Fruit fly (Drosophila melanogaster): Measurements from ENCODE around the gene CG31869.
A peak's percentile ranks its signal among the peaks of the same experiment; 100 is the strongest.

CG31869 gene

DNA sequence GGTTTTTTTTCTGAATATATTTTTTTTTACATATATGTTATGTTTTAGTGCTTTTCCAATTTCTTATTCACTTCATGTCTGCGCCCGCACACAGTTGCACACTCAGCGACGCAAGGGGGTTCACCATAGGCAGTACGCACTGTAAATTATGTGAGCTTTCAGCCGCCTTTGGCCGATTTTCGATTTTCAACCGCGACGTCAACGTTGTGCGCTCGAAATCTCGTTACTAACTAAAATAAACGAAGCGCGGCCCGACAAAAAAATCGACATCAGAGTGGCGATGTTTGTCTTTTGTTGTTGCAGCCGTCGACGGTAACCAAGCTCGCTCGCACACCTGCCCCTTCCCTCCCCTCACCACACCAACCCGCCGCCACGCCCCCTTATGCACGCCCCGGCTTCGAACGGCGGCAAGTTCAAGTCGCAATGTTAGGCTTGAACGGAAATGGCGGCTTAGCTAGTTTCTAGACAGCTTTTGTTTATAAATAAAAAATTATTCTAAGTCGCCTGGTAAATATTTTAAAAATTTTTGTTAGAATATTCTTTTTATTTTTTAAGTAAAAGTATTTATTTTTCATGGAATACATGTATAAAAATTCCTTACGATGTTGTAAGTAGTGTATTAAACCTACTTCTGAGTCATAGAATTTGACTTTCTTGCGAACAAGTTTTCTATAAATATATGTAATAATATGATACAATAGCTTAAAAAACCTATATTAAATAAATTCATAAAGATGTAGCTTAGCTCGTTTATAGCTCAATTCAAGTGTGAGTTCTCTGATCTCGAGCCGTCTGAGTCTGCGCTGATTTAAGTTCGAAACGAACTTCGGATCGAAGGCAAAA is at the start of gene CG31869:
Gene CG31869, minus strand, starts transcription at position 233 of the 843 bp plus-strand sequence.
- TF ChIP-seq noc (tag; optimal IDR thresholded peaks at IDR 0.05) = no peak

DNA sequence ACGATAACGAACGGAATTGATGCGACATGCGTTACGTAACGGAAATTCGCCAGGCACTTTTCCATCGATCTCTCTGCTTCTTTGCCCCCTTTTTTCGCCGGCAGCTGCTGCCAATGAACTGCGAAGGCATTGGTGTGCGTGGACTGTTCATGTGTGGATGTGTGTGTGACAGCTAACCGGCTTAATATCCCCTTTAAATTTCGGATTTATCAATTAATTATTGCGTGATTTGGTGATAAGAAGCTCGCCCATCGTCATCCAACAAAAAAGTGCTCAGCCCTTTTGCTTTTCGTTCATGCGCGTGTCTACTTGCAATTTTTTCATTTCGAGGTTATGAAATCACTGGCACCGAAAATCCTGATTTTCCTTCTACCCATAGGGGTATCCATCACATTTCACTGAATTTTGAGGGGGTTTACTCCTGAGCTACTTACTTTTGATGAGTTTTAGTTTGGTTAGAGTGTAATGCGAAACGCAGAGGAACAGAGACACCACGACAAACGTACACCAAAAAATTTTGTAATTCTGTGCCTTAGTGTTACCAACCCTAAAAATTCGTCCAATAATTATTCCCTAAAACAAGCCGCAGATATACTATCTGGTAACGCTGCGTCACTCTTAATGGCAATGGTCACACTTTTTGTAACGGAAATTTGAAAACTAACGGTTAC is 49.5 kb upstream of the CG31869 start, which contains the start of gene porin:
Gene porin, minus strand, starts transcription at position 529 of the 671 bp plus-strand sequence.
- peak; percentile 25 for TF ChIP-seq noc (tag; optimal IDR thresholded peaks at IDR 0.05)

DNA sequence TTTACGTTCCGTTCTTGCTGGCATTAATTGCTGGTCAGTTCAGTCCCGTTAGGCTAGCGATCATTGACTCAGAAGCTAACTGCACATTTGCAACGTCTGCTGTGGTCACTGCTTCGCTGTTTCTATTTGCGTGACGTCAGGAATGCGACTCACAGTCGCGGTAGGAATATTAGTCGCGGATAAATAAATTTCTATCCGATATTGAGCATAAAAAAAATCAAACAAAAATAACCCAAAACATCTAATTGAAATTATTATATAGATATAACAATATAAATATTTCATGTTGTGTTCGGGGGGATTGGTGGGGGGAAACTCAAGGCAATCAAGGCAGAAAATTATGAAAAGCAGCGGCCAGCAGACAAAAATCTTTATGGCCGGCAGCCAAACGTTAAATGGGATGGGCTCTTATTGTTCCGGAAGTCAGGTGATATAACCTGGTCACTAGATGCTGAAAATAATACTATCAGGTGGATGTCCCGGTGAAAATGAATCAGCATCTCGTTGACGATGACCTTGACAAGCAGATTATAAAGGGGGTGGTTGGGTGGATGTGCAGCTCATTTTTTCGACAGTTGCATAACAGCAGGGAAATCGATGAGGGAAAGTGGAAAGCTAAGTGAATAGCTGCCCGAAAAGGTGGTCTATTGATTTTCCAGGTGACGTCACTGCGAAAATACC is 48.7 kb upstream of the CG31869 start, which contains the start of gene SmydA-3:
Gene SmydA-3, plus strand, starts transcription at position 631 of the 681 bp plus-strand sequence.
- TF ChIP-seq noc (tag; optimal IDR thresholded peaks at IDR 0.05) = no peak

DNA sequence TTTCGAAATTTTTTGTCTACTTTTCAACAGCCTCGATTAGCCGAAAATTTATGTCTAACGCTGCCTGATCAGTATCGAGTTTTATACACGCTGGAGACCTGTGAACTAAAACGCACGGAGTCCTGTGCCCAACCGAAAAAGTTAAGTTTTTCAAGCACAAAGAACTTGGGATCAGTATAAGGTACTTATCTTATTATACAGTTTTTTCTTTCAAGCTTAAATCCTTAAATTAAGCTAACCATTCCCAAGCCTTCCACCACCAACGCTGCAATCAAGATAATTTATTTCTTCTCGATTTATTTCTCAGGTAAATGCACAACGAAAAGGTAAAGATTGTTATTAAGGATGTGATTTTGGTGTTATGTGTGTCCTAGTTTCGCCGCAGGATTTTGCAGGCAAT is 46.0 kb upstream of the CG31869 start, which contains the start of gene Porin2:
Gene Porin2, minus strand, starts transcription at position 101 of the 400 bp plus-strand sequence.
- TF ChIP-seq noc (tag; optimal IDR thresholded peaks at IDR 0.05) = no peak

DNA sequence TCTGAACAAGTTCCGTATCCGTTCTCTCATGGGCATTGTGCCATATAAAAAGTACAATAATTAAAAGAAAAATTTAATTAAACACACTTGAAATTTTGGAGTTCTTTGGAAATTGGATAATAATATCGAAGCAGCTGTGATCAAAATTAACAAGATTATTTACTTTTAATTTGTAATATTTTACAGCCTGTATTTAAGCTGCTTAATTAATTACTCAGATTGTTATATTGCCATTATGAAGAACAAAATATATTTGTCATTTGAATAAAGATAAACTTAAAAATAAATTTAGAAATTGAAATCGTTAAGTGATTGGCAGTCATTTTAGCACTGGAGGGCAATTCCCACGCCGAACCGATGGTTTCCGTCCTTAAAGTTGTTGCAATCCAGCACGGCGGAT is 44.7 kb upstream of the CG31869 start, which contains the start of the genes CG17139 and CG17140:
Gene CG17139, minus strand, starts transcription at position 101 of the 400 bp plus-strand sequence.
Gene CG17140, minus strand, starts transcription at position 101 of the 400 bp plus-strand sequence.
- no peak for TF ChIP-seq noc (tag; optimal IDR thresholded peaks at IDR 0.05)

DNA sequence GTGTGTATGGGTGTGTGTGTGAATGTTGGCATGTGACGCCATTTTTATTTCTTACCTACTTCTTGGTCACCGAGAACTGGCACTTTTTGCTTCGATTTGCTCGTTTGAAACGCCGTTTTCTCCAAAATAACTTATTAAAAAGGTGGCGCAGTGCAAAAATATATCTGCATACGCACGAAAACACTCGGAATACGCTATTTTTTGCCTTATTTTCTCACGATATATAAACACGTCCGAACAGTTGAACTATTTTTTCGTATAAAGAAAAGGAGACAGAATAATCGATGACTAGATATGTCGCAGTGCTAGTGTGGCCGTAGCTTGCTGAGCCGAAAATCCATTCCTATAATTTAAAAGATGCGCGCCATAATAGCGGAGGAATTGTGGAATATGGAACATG is 41.4 kb upstream of the CG31869 start, which contains the start of gene CG6700:
Gene CG6700, minus strand, starts transcription at position 272 of the 400 bp plus-strand sequence.
- no peak for TF ChIP-seq noc (tag; optimal IDR thresholded peaks at IDR 0.05)

DNA sequence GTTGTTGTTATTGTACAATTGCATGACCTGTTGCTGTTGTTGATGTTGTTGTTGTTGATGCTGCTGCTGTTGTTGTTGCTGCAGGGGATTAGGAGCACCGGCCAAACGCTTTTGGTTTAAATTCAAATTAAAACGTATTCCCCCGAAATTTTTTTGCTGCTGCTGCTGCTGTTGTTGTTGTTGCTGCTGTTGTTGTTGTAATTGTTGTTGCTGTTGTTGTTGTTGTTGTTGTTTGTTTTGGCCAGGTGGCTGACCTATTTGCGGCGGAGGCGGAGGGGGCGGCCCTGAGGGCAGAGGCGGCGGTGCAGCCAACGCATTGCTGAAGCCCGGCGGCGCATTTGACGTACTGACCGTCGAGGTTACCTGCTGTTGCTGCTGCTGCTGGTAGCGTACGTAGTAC is 40.7 kb upstream of the CG31869 start:
- no peak for TF ChIP-seq noc (tag; optimal IDR thresholded peaks at IDR 0.05)

DNA sequence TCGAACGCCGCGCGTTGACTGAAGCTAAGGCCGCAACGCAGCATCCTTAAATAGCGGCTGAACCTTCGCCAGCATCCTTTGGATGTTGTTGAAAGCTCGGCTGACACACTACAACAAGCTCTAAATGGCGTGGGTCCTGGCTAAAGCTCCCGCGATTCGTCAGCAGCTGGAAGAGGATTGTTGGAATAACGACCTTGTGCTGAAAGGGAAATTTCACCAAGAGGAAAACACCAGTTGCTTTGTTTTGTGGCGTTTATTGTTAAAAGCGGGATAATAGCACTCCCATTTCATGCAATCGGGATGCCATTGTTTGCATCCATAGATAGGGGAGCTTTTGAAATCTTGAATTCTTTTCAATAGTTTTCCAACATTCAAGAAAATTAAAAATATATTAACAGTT is 36.6 kb upstream of the CG31869 start, which contains the start of gene Nos:
Gene Nos, minus strand, starts transcription at position 21 of the 400 bp plus-strand sequence.
- TF ChIP-seq noc (tag; optimal IDR thresholded peaks at IDR 0.05) = no peak

DNA sequence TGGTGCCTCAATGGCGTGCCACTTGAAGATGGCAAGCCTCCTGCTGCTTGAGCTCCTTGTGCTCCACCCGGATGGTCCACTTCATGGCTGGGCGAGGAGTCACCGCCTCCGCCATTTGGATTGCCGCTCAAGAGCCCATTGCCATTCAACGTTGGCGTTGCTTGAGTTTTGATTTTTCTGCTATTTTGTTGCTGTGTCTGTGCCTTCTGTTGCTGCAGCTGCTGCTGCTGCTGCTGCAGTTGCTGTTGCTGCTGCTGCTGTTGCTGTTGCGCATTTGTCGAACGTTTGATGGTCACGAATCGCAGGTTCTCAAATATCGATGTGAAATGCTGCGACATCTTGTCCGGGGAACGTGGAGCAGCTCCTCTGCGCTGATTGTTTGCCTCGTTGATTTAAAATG is 30.7 kb upstream of the CG31869 start:
- no peak for TF ChIP-seq noc (tag; optimal IDR thresholded peaks at IDR 0.05)

DNA sequence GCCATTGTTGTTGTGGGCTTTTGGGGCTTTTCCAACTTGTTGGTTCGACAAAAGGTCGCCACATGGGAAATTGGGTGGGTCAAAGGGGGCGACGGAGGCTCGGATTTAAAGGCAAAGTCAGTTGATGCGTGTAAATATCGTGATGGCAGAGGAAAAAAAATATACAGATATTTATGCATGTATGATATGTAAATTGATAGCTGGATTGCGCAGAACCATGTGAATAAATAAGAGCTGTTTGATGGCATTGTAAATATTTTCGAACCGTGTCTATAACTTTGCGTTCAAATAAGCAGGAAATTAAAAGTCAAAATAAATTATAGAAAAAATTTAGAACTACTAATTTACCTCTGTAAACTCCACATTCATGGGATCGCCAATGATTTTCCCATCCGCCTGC is 21.7 kb upstream of the CG31869 start:
- no peak for TF ChIP-seq noc (tag; optimal IDR thresholded peaks at IDR 0.05)

DNA sequence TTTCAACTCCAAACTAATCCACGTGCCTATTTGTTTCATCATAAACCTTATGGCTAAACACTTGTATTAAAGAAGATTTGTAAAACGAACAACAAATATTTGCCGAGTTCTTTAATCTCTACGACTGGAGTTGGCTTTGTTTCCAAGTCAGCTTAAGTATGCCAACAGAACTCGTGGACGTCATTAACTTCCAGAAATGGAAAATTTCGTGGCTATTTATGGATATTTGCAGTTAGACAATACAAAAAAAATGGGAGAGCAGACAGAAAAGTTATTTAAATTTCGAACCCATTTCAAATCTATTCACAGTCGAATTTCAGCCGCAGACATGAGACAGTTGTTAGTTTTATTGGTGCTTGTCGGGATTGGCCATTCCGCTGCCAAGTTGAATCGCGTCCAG is 19.5 kb upstream of the CG31869 start, which contains the start of gene CG17134:
Gene CG17134, plus strand, starts transcription at position 301 of the 400 bp plus-strand sequence.
- no peak for TF ChIP-seq noc (tag; optimal IDR thresholded peaks at IDR 0.05)

DNA sequence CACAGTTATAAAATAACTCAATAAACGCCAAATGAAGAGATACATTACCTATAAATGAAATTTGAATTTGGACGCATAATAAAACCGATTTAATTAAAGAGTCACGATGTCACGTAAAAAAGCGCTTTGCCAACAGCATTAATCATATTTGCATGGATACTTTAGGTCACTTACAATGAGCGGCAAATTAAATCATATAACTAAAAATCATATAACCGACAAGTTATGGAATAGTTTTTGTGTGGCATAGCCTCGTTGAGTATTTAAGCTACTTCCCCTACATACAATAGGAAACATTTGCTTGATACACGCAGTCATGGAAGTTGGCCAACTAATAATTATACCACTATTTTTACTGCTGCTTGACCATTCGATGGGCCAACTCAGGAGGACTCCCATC is 17.9 kb upstream of the CG31869 start, which contains the start of gene CG6508:
Gene CG6508, plus strand, starts transcription at position 301 of the 400 bp plus-strand sequence.
- TF ChIP-seq noc (tag; optimal IDR thresholded peaks at IDR 0.05) = no peak

DNA sequence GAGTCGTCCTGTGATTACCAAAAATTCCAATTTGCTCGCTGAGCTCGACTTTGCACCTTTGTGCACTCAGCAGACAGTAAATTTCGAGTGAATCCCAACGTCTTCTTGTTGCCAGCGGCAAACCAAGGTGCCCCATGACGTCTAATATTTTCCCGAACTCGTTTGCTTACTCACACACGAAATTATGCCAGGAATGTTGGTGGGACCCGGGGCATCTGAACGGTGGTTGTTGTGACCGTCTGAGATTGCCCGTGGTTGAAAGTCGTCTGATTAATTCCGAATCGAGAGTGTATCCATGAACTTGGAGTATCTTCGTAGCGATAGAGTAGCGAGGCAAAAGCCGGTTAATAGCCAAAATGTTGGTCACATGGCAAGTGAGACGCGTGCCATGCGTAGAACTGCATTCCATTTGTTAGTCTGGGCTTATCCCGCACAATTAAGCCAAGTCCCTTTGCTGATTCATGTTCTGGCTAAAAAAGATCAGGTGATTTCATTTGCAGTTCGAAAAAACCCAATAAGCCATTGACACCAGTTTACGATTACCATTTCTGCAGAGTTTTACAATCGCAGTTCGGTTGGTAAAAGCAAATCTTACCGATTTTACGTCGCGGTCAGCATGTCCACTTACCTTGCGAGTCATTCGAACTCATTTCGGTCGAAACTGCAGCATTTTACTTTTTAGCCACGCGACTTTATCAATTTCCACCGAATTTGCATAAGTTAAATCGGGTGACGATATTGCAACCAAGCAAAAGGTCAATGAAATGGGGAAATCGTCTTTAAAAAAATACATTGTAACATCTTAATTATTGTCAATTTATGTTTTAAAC is 1.3 kb upstream of the CG31869 start:
- no peak for TF ChIP-seq noc (tag; optimal IDR thresholded peaks at IDR 0.05)

DNA sequence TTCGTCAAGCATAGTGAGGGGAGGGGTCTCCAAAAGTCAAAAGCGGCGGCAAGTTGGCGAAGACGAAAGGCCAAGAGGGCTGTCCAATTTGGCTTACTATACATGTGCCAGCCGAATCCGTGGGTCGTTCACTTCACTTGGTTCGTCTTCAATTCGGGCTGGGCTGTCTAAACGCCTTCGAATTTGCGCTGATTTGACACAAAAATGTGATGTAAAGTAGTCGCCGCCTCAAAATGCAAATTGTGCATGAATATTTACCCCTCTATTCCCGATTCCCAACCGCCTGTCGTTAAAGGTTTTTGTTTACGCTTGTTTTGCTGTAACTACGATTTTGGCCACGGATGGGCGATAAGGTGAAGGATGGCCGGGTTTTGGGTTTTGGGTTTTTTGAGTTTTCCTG is 5.2 kb downstream of the CG31869 start:
- TF ChIP-seq noc (tag; optimal IDR thresholded peaks at IDR 0.05) = no peak

DNA sequence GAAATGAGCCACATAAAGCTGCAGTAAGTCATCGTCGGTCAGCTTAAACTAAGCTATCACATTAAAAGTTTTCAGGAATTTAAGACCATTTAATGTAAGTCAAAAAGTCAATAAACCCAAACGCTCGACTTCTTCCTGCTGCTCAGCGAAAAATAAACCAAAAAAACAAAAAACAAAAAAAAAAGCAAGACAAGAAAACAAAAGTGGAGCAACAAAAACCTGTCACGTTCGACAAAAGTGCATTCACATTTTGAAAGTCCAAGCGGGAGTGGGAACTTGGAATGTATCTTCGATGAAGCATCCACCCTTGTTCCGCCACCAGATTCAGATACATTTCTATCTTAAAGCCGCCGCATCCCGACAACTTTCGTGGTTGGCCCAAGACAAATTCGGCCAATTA is 6.9 kb downstream of the CG31869 start:
- TF ChIP-seq noc (tag; optimal IDR thresholded peaks at IDR 0.05) = no peak

Data from whole organism, larva.